Worm (Caenorhabditis elegans) whole organism, L4 larva: ENCODE results near the gene scl-6.
A peak's percentile ranks its signal among the peaks of the same experiment; 100 is the strongest.

Experiments used
- F37D6.2 ChIP-seq: sonication (generic microtip); optimal IDR thresholded peaks from 2 replicates; lab custom pipeline; 2016; ENCODE audit warnings: mild to moderate bottlenecking, missing genetic modification characterization, missing compliant biosample characterization
- F44E2.7 ChIP-seq: fragments of 200-800 bp; sonication (Bioruptor generic); IDR thresholded peaks from 2 replicates; pipeline ENCODE4 v2.1.2; 2022; ENCODE audit warnings: missing genetic modification characterization, missing compliant biosample characterization
- F49E8.2 ChIP-seq: sonication (generic microtip); optimal IDR thresholded peaks from 2 replicates; lab custom pipeline; 2016; ENCODE audit warnings: missing compliant biosample characterization, mild to moderate bottlenecking, missing genetic modification characterization, borderline replicate concordance
- R02D3.7 ChIP-seq: fragments of 150-350 bp; sonication (generic microtip); optimal IDR thresholded peaks from 3 replicates; lab custom pipeline; 2014; ENCODE audit warnings: missing biosample characterization, missing genetic modification characterization
- Y48G9A.11 ChIP-seq: fragments of 200-800 bp; sonication (Bioruptor generic); IDR thresholded peaks from 2 replicates; pipeline ENCODE4 v1.3.6; 2022; ENCODE audit warnings: missing genetic modification reagents, missing genetic modification characterization, missing compliant biosample characterization
- ZK546.5 ChIP-seq, 2 experiments: sonication (generic microtip); optimal IDR thresholded peaks; 2 replicates each; lab custom pipeline; 2017; ENCODE audit warnings: missing biosample characterization in 2 of 2, missing genetic modification characterization in 2 of 2
- aha-1 ChIP-seq: fragments of 150-350 bp; peaks from one replicate; lab custom pipeline; 2014; ENCODE audit warnings: missing biosample characterization, missing genetic modification characterization
- aly-2 ChIP-seq: sonication (generic microtip); optimal IDR thresholded peaks from 2 replicates; lab custom pipeline; 2018; ENCODE audit warnings: missing biosample characterization, missing genetic modification characterization
- ama-1 ChIP-seq: fragments of 150-350 bp; optimal IDR thresholded peaks from 2 replicates; lab custom pipeline; 2014; ENCODE audit warnings: inconsistent platforms, mixed read lengths
- arid-1 ChIP-seq: fragments of 200-800 bp; sonication (Bioruptor generic); conservative IDR thresholded peaks from 2 replicates; pipeline ENCODE4 v1.3.6; 2022; ENCODE audit warnings: missing genetic modification reagents, missing genetic modification characterization, missing compliant biosample characterization
- ceh-82 ChIP-seq: sonication (generic microtip); optimal IDR thresholded peaks from 2 replicates; lab custom pipeline; 2017; ENCODE audit warnings: missing biosample characterization, missing genetic modification characterization
- cey-2 ChIP-seq: sonication (generic microtip); optimal IDR thresholded peaks from 3 replicates; lab custom pipeline; 2017; ENCODE audit warnings: missing genetic modification characterization, mild to moderate bottlenecking, missing compliant biosample characterization, antibody characterized with exemption, borderline replicate concordance; ENCODE audit not compliant: insufficient read depth
- daf-16 ChIP-seq, 3 experiments: sonication (generic microtip); optimal IDR thresholded peaks; 2 replicates each; lab custom pipeline; 2016 to 2017; ENCODE audit warnings: missing genetic modification characterization in 3 of 3, missing genetic modification reagents in 3 of 3, mild to moderate bottlenecking in 2 of 3, missing compliant biosample characterization in 2 of 3, missing biosample characterization in 1 of 3, moderate library complexity in 1 of 3
- dmd-9 ChIP-seq: fragments of 200-800 bp; sonication (Bioruptor generic); IDR thresholded peaks from 2 replicates; pipeline ENCODE4 v1.3.6; 2022; ENCODE audit warnings: missing genetic modification reagents, missing genetic modification characterization, missing compliant biosample characterization
- egl-43 ChIP-seq: fragments of 200-800 bp; sonication (Bioruptor generic); IDR thresholded peaks from 2 replicates; pipeline ENCODE4 v1.3.6; 2022; ENCODE audit warnings: missing genetic modification reagents, missing genetic modification characterization, missing compliant biosample characterization
- fkh-10 ChIP-seq: fragments of 150-350 bp; optimal IDR thresholded peaks from 2 replicates; lab custom pipeline; 2014; ENCODE audit warnings: missing biosample characterization, missing genetic modification reagents, missing genetic modification characterization
- fos-1 ChIP-seq: fragments of 150-350 bp; optimal IDR thresholded peaks from 2 replicates; lab custom pipeline; 2014; ENCODE audit warnings: missing biosample characterization, missing genetic modification characterization
- hlh-11 ChIP-seq: fragments of 200-800 bp; sonication (Bioruptor generic); optimal IDR thresholded peaks from 2 replicates; lab custom pipeline; 2018; ENCODE audit warnings: mild to moderate bottlenecking, missing genetic modification characterization, missing compliant biosample characterization
- hmg-1.1 ChIP-seq: fragments of 200-800 bp; sonication (Bioruptor generic); IDR thresholded peaks from 2 replicates; pipeline ENCODE4 v1.3.6; 2022; ENCODE audit warnings: missing genetic modification reagents, missing genetic modification characterization, missing compliant biosample characterization
- lin-1 ChIP-seq: fragments of 200-800 bp; sonication (Bioruptor generic); IDR thresholded peaks from 2 replicates; pipeline ENCODE4 v1.3.6; 2022; ENCODE audit warnings: missing genetic modification reagents, missing genetic modification characterization, missing compliant biosample characterization
- lin-15B ChIP-seq: fragments of 150-350 bp; sonication (generic microtip); optimal IDR thresholded peaks from 3 replicates; lab custom pipeline; 2014; ENCODE audit warnings: missing biosample characterization, missing genetic modification characterization
- lin-38 ChIP-seq: fragments of 200-800 bp; sonication (Bioruptor generic); IDR thresholded peaks from 2 replicates; pipeline ENCODE4 v1.3.6; 2022; ENCODE audit warnings: missing genetic modification reagents, missing genetic modification characterization, missing compliant biosample characterization
- lsy-2 ChIP-seq, 2 experiments: fragments of 150-350 bp in 1 of 2; sonication (generic microtip) in 1 of 2; optimal IDR thresholded peaks; 2 replicates each; lab custom pipeline; 2014 to 2017; ENCODE audit warnings: missing biosample characterization in 2 of 2, missing genetic modification characterization in 2 of 2
- madf-5 ChIP-seq, 2 experiments: fragments of 200-800 bp; sonication (Bioruptor generic); IDR thresholded peaks; 2 replicates each; pipeline ENCODE4 v1.3.6; 2022; ENCODE audit warnings: missing compliant biosample characterization in 2 of 2, missing genetic modification characterization in 2 of 2
- madf-9 ChIP-seq: fragments of 200-800 bp; sonication (Bioruptor generic); conservative IDR thresholded peaks from 2 replicates; pipeline ENCODE4 v1.3.6; 2022; ENCODE audit warnings: missing genetic modification reagents, missing genetic modification characterization, missing compliant biosample characterization
- mep-1 ChIP-seq: fragments of 150-350 bp; sonication (generic microtip); optimal IDR thresholded peaks from 3 replicates; lab custom pipeline; 2014; ENCODE audit warnings: missing biosample characterization, missing genetic modification characterization
- mes-2 ChIP-seq: sonication (generic microtip); optimal IDR thresholded peaks from 2 replicates; lab custom pipeline; 2016; ENCODE audit warnings: missing genotype, mild to moderate bottlenecking, missing genetic modification characterization, missing compliant biosample characterization; ENCODE audit not compliant: poor library complexity, severe bottlenecking
- nhr-11 ChIP-seq: fragments of 150-350 bp; optimal IDR thresholded peaks from 2 replicates; lab custom pipeline; 2014; ENCODE audit warnings: missing biosample characterization, missing genetic modification characterization
- nhr-111 ChIP-seq: fragments of 200-800 bp; sonication (Bioruptor generic); optimal IDR thresholded peaks from 2 replicates; lab custom pipeline; 2018; ENCODE audit warnings: mild to moderate bottlenecking, missing genetic modification characterization, missing compliant biosample characterization
- nhr-237 ChIP-seq: sonication (generic microtip); optimal IDR thresholded peaks from 2 replicates; lab custom pipeline; 2017; ENCODE audit warnings: missing biosample characterization, missing genetic modification characterization
- nhr-25 ChIP-seq: sonication (generic microtip); optimal IDR thresholded peaks from 2 replicates; lab custom pipeline; 2017; ENCODE audit warnings: missing genetic modification characterization, mild to moderate bottlenecking, missing compliant biosample characterization, antibody characterized with exemption, moderate library complexity, borderline replicate concordance; ENCODE audit not compliant: insufficient read depth
- nhr-28 ChIP-seq: fragments of 150-350 bp; optimal IDR thresholded peaks from 2 replicates; lab custom pipeline; 2014; ENCODE audit warnings: missing biosample characterization, missing genetic modification characterization
- nhr-41 ChIP-seq: fragments of 200-800 bp; sonication (Bioruptor generic); IDR thresholded peaks from 2 replicates; pipeline ENCODE4 v1.3.6; 2022; ENCODE audit warnings: missing genetic modification reagents, missing genetic modification characterization, missing compliant biosample characterization
- nhr-42 ChIP-seq: fragments of 200-800 bp; sonication (Bioruptor generic); IDR thresholded peaks from 2 replicates; pipeline ENCODE4 v1.3.6; 2022; ENCODE audit warnings: missing genetic modification characterization, missing compliant biosample characterization
- nhr-6 ChIP-seq: fragments of 150-350 bp; optimal IDR thresholded peaks from 2 replicates; lab custom pipeline; 2014; ENCODE audit warnings: missing biosample characterization, missing genetic modification characterization
- nhr-76 ChIP-seq: fragments of 150-350 bp; optimal IDR thresholded peaks from 2 replicates; lab custom pipeline; 2014; ENCODE audit warnings: missing biosample characterization, missing genetic modification characterization
- nhr-77 ChIP-seq: fragments of 150-350 bp; optimal IDR thresholded peaks from 2 replicates; lab custom pipeline; 2014; ENCODE audit warnings: missing biosample characterization, missing genetic modification characterization
- pqm-1 ChIP-seq: sonication (generic microtip); optimal IDR thresholded peaks from 2 replicates; lab custom pipeline; 2017; ENCODE audit warnings: missing biosample characterization, missing genetic modification characterization
- rbr-2 ChIP-seq: sonication (generic microtip); optimal IDR thresholded peaks from 2 replicates; lab custom pipeline; 2016; ENCODE audit warnings: missing genotype, missing genetic modification characterization, missing compliant biosample characterization
- saeg-2 ChIP-seq: fragments of 200-800 bp; sonication (Bioruptor generic); IDR thresholded peaks from 2 replicates; pipeline ENCODE4 v1.3.6; 2022; ENCODE audit warnings: missing genetic modification reagents, missing genetic modification characterization, missing compliant biosample characterization
- set-16 ChIP-seq: fragments of 200-800 bp; sonication (Bioruptor generic); IDR thresholded peaks from 2 replicates; pipeline ENCODE4 v1.3.6; 2022; ENCODE audit warnings: missing genetic modification reagents, missing genetic modification characterization, missing compliant biosample characterization
- skn-1 ChIP-seq: fragments of 150-350 bp; optimal IDR thresholded peaks from 2 replicates; lab custom pipeline; 2014; ENCODE audit warnings: missing biosample characterization, missing genetic modification characterization
- snpc-1.2 ChIP-seq: fragments of 200-800 bp; sonication (Bioruptor generic); IDR thresholded peaks from 2 replicates; pipeline ENCODE4 v1.3.6; 2022; ENCODE audit warnings: missing genetic modification reagents, missing genetic modification characterization, missing compliant biosample characterization
- spr-1 ChIP-seq: sonication (generic microtip); optimal IDR thresholded peaks from 2 replicates; lab custom pipeline; 2016; ENCODE audit warnings: mild to moderate bottlenecking, missing genetic modification characterization, missing compliant biosample characterization
- tag-97 ChIP-seq: fragments of 200-800 bp; sonication (Bioruptor generic); IDR thresholded peaks from 2 replicates; pipeline ENCODE4 v1.3.6; 2022; ENCODE audit warnings: missing genetic modification characterization, missing compliant biosample characterization
- unc-130 ChIP-seq: sonication (generic microtip); optimal IDR thresholded peaks from 2 replicates; lab custom pipeline; 2016; ENCODE audit warnings: missing genetic modification reagents, missing genetic modification characterization, missing compliant biosample characterization
- unc-62 ChIP-seq, 3 experiments: fragments of 150-350 bp in 1 of 3; sonication (generic microtip); optimal IDR thresholded peaks in 2 of 3; peaks in 1 of 3; 1 replicate in 1 of 3; 2 replicates in 2 of 3; lab custom pipeline; 2014 to 2017; ENCODE audit warnings: missing biosample characterization in 3 of 3, missing genetic modification characterization in 3 of 3, missing genetic modification reagents in 3 of 3, missing genotype in 1 of 3
- zag-1 ChIP-seq: fragments of 150-350 bp; optimal IDR thresholded peaks from 2 replicates; lab custom pipeline; 2014; ENCODE audit warnings: missing biosample characterization, missing genetic modification characterization
- zfp-3 ChIP-seq: fragments of 200-800 bp; sonication (Bioruptor generic); conservative IDR thresholded peaks from 2 replicates; pipeline ENCODE4 v1.3.6; 2022; ENCODE audit warnings: missing genetic modification reagents, missing genetic modification characterization, missing compliant biosample characterization
- zip-11 ChIP-seq: fragments of 200-800 bp; sonication (Bioruptor generic); IDR thresholded peaks from 2 replicates; pipeline ENCODE4 v1.3.6; 2022; ENCODE audit warnings: missing genetic modification characterization, missing compliant biosample characterization
- zip-2 ChIP-seq: fragments of 150-350 bp; optimal IDR thresholded peaks from 2 replicates; lab custom pipeline; 2014; ENCODE audit warnings: missing biosample characterization, missing genetic modification characterization
- ztf-11 ChIP-seq: fragments of 150-350 bp; optimal IDR thresholded peaks from 2 replicates; lab custom pipeline; 2014; ENCODE audit warnings: missing biosample characterization, missing genetic modification characterization

The scl-6 gene

DNA sequence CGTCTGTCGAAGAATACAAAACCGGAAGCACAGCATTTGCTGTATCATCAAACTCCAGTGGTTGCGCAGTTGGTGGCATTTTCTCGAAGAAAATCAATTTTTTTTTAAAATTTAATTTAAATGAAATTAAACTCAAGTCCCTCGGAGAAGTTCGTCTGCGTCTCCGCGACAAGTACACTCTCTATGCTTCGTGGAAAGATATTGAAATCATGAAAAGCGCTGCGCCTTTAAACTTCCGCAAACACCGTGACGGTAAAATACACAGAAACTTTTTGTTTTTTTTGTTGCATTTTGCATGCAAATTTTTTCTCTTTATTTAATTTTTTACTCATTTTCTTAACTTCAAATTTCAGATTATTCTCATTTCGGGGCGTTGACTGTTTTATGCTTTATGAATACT is 30.1 kb downstream of the scl-6 start, which contains the start of the genes dli-1, tin-9.2 and exos-4.1 (continued):
- TF ChIP-seq snpc-1.2 (peak; percentile 80), cey-2 (no peak), nhr-28 (tag; lab: Kevin White, UChicago) (no peak), R02D3.7 (tag; lab: Kevin White, UChicago) (no peak), mep-1 (tag; lab: Kevin White, UChicago) (peak; percentile 69), lsy-2 (tag; optimal IDR thresholded peaks at IDR 0.05; lab: Kevin White, UChicago) (peak in 1 of 2 experiments; percentile 89), nhr-76 (tag; lab: Kevin White, UChicago) (no peak), skn-1 (tag; lab: Kevin White, UChicago) (no peak), ceh-82 (no peak), zip-2 (tag; lab: Kevin White, UChicago) (no peak), rbr-2 (tag; lab: Kevin White, UChicago) (peak; percentile 68), dmd-9 (GFP tag; lab: Robert Waterston, UW) (no peak), F44E2.7 (GFP tag; lab: Robert Waterston, UW) (no peak), nhr-77 (no peak), nhr-42 (GFP tag; lab: Robert Waterston, UW) (no peak), fos-1 (tag; lab: Kevin White, UChicago) (no peak), nhr-237 (tag; lab: Kevin White, UChicago) (no peak), hmg-1.1 (GFP tag; lab: Robert Waterston, UW) (peak; percentile 65), fkh-10 (GFP tag; lab: Kevin White, UChicago) (peak; percentile 34), egl-43 (no peak), nhr-6 (tag; lab: Kevin White, UChicago) (peak; percentile 42), lin-38 (GFP tag; lab: Robert Waterston, UW) (peak; percentile 81), saeg-2 (no peak), madf-5 (GFP tag; IDR thresholded peaks at IDR 0.05; lab: Robert Waterston, UW) (no peak), daf-16 (GFP tag; optimal IDR thresholded peaks at IDR 0.05; lab: Kevin White, UChicago) (no peak), daf-16 (tag; optimal IDR thresholded peaks at IDR 0.05; lab: Kevin White, UChicago) (peak; percentile 35), tag-97 (GFP tag; lab: Robert Waterston, UW) (no peak), F49E8.2 (no peak), Y48G9A.11 (GFP tag; lab: Robert Waterston, UW) (no peak), zfp-3 (GFP tag; lab: Robert Waterston, UW) (no peak), lin-15B (no peak), unc-62 (GFP tag; optimal IDR thresholded peaks at IDR 0.05 in 1 of 2; lab: Kevin White, UChicago) (no peak), unc-62 (tag; optimal IDR thresholded peaks at IDR 0.05; lab: Kevin White, UChicago) (no peak), F37D6.2 (tag; lab: Kevin White, UChicago) (peak; percentile 9), nhr-11 (tag; lab: Kevin White, UChicago) (peak; percentile 7), mes-2 (tag; lab: Kevin White, UChicago) (peak; percentile 80), unc-130 (GFP tag; lab: Kevin White, UChicago) (peak; percentile 28), nhr-41 (GFP tag; lab: Robert Waterston, UW) (no peak), nhr-111 (no peak), zip-11 (GFP tag; lab: Robert Waterston, UW) (no peak), hlh-11 (peak; percentile 52), zag-1 (tag; lab: Kevin White, UChicago) (no peak), madf-9 (no peak), ama-1 (lab: Kevin White, UChicago) (no peak), lin-1 (no peak), nhr-25 (no peak), aha-1 (tag; lab: Kevin White, UChicago) (no peak), pqm-1 (tag; lab: Kevin White, UChicago) (no peak), set-16 (no peak), ztf-11 (tag; lab: Kevin White, UChicago) (no peak), spr-1 (tag; lab: Kevin White, UChicago) (no peak), ZK546.5 (tag; optimal IDR thresholded peaks at IDR 0.05; lab: Kevin White, UChicago) (no peak), aly-2 (tag; lab: Kevin White, UChicago) (no peak), arid-1 (GFP tag; lab: Robert Waterston, UW) (peak; percentile 42)
